Worm (Caenorhabditis elegans) whole organism, late embryonic: ENCODE data around the gene C40A11.7.

Source experiments
- C08G9.2 ChIP-seq: sonication (generic microtip); optimal IDR thresholded peaks from 2 replicates; lab custom pipeline; 2016; ENCODE audit warnings: mild to moderate bottlenecking, missing genetic modification characterization, moderate library complexity, missing compliant biosample characterization
- T23F11.4 ChIP-seq: fragments of 200-800 bp; sonication (Bioruptor generic); optimal IDR thresholded peaks from 2 replicates; lab custom pipeline; 2018; ENCODE audit warnings: mild to moderate bottlenecking, missing genetic modification characterization, missing compliant biosample characterization
- Y22D7AL.16 ChIP-seq: sonication (generic microtip); optimal IDR thresholded peaks from 2 replicates; lab custom pipeline; 2016; ENCODE audit warnings: missing genetic modification characterization, missing compliant biosample characterization
- ama-1 ChIP-seq: fragments of 150-350 bp; optimal IDR thresholded peaks from 2 replicates; lab custom pipeline; 2014
- ceh-19 ChIP-seq: fragments of 200-800 bp; sonication (Bioruptor generic); optimal IDR thresholded peaks from 2 replicates; lab custom pipeline; 2018; ENCODE audit warnings: mild to moderate bottlenecking, missing genetic modification characterization, missing compliant biosample characterization
- ceh-2 ChIP-seq: sonication (generic microtip); optimal IDR thresholded peaks from 2 replicates; lab custom pipeline; 2016; ENCODE audit warnings: missing genotype, missing genetic modification characterization, missing compliant biosample characterization
- ceh-24 ChIP-seq: sonication (generic microtip); optimal IDR thresholded peaks from 2 replicates; lab custom pipeline; 2016; ENCODE audit warnings: mild to moderate bottlenecking, missing genetic modification characterization, missing compliant biosample characterization
- ceh-30 ChIP-seq: fragments of 150-350 bp; optimal IDR thresholded peaks from 2 replicates; lab custom pipeline; 2014; ENCODE audit warnings: missing biosample characterization, missing genetic modification characterization
- ceh-34 ChIP-seq: sonication (generic microtip); optimal IDR thresholded peaks from 2 replicates; lab custom pipeline; 2016; ENCODE audit warnings: mild to moderate bottlenecking, missing genetic modification characterization, missing compliant biosample characterization
- ceh-48 ChIP-seq: sonication (generic microtip); optimal IDR thresholded peaks from 2 replicates; lab custom pipeline; 2016; ENCODE audit warnings: missing genetic modification characterization, inconsistent platforms, missing compliant biosample characterization
- ceh-9 ChIP-seq: sonication (generic microtip); optimal IDR thresholded peaks from 2 replicates; lab custom pipeline; 2016; ENCODE audit warnings: mild to moderate bottlenecking, missing genetic modification characterization, inconsistent platforms, missing compliant biosample characterization
- che-1 ChIP-seq: sonication (generic microtip); optimal IDR thresholded peaks from 2 replicates; lab custom pipeline; 2016; ENCODE audit warnings: mild to moderate bottlenecking, missing genetic modification characterization, missing compliant biosample characterization
- dve-1 ChIP-seq: sonication (generic microtip); optimal IDR thresholded peaks from 2 replicates; lab custom pipeline; 2017; ENCODE audit warnings: antibody characterized with exemption, mild to moderate bottlenecking, missing genetic modification characterization, missing compliant biosample characterization
- elt-2 ChIP-seq: sonication (generic microtip); optimal IDR thresholded peaks from 2 replicates; lab custom pipeline; 2016; ENCODE audit warnings: missing genetic modification reagents, missing genetic modification characterization, missing compliant biosample characterization
- elt-4 ChIP-seq: sonication (generic microtip); optimal IDR thresholded peaks from 2 replicates; lab custom pipeline; 2016; ENCODE audit warnings: missing genetic modification characterization, missing compliant biosample characterization
- eyg-1 ChIP-seq: sonication (generic microtip); optimal IDR thresholded peaks from 2 replicates; lab custom pipeline; 2016; ENCODE audit warnings: missing genotype, missing genetic modification characterization, missing compliant biosample characterization
- fkh-6 ChIP-seq: sonication (generic microtip); optimal IDR thresholded peaks from 2 replicates; lab custom pipeline; 2016; ENCODE audit warnings: missing genetic modification characterization, missing compliant biosample characterization
- gmeb-2 ChIP-seq: sonication (generic microtip); optimal IDR thresholded peaks from 2 replicates; lab custom pipeline; 2016; ENCODE audit warnings: missing genetic modification characterization, inconsistent platforms, missing compliant biosample characterization
- hlh-15 ChIP-seq: sonication (generic microtip); optimal IDR thresholded peaks from 2 replicates; lab custom pipeline; 2016; ENCODE audit warnings: missing genetic modification characterization, missing compliant biosample characterization
- hlh-6 ChIP-seq: sonication (generic microtip); optimal IDR thresholded peaks from 2 replicates; lab custom pipeline; 2016; ENCODE audit warnings: missing genotype, missing genetic modification characterization, missing compliant biosample characterization
- hlh-8 ChIP-seq: sonication (generic microtip); optimal IDR thresholded peaks from 2 replicates; lab custom pipeline; 2016; ENCODE audit warnings: missing genotype, missing genetic modification characterization, missing compliant biosample characterization
- lim-6 ChIP-seq: sonication (generic microtip); optimal IDR thresholded peaks from 2 replicates; lab custom pipeline; 2016; ENCODE audit warnings: missing genetic modification characterization, missing compliant biosample characterization
- lin-11 ChIP-seq: fragments of 200-800 bp; sonication (Bioruptor generic); optimal IDR thresholded peaks from 2 replicates; lab custom pipeline; 2018; ENCODE audit warnings: mild to moderate bottlenecking, missing genetic modification characterization, missing compliant biosample characterization
- madf-2 ChIP-seq: sonication (generic microtip); optimal IDR thresholded peaks from 2 replicates; lab custom pipeline; 2017; ENCODE audit warnings: missing genetic modification characterization, missing compliant biosample characterization
- nfya-1 ChIP-seq: sonication (generic microtip); optimal IDR thresholded peaks from 2 replicates; lab custom pipeline; 2017; ENCODE audit warnings: missing genetic modification characterization, mild to moderate bottlenecking, missing compliant biosample characterization, antibody characterized with exemption, moderate library complexity
- pag-3 ChIP-seq: sonication (generic microtip); optimal IDR thresholded peaks from 2 replicates; lab custom pipeline; 2016; ENCODE audit warnings: missing compliant biosample characterization, missing genetic modification characterization, borderline replicate concordance
- pat-9 ChIP-seq: fragments of 200-800 bp; sonication (Bioruptor generic); optimal IDR thresholded peaks from 2 replicates; lab custom pipeline; 2018; ENCODE audit warnings: mild to moderate bottlenecking, missing genetic modification characterization, moderate library complexity, missing compliant biosample characterization
- pax-1 ChIP-seq: fragments of 150-350 bp; optimal IDR thresholded peaks from 2 replicates; lab custom pipeline; 2014; ENCODE audit warnings: missing biosample characterization, missing genetic modification characterization
- pqm-1 ChIP-seq: sonication (generic microtip); optimal IDR thresholded peaks from 2 replicates; lab custom pipeline; 2016; ENCODE audit warnings: missing genetic modification characterization, missing compliant biosample characterization
- pros-1 ChIP-seq: fragments of 150-350 bp; optimal IDR thresholded peaks from 2 replicates; lab custom pipeline; 2014; ENCODE audit warnings: missing biosample characterization, missing genetic modification reagents, missing genetic modification characterization
- ref-2 ChIP-seq: sonication (generic microtip); optimal IDR thresholded peaks from 2 replicates; lab custom pipeline; 2016; ENCODE audit warnings: missing genetic modification characterization, missing compliant biosample characterization
- sox-2 ChIP-seq: fragments of 200-800 bp; sonication (Bioruptor generic); IDR thresholded peaks from 2 replicates; pipeline ENCODE4 v1.3.6; 2022; ENCODE audit warnings: missing genetic modification reagents, missing genetic modification characterization, missing compliant biosample characterization
- syd-9 ChIP-seq: sonication (generic microtip); optimal IDR thresholded peaks from 2 replicates; lab custom pipeline; 2016; ENCODE audit warnings: mild to moderate bottlenecking, missing genetic modification characterization, moderate library complexity, missing compliant biosample characterization
- tbx-2 ChIP-seq: sonication (generic microtip); optimal IDR thresholded peaks from 2 replicates; lab custom pipeline; 2016; ENCODE audit warnings: missing genetic modification characterization, missing compliant biosample characterization
- ttx-3 ChIP-seq: sonication (generic microtip); optimal IDR thresholded peaks from 2 replicates; lab custom pipeline; 2016; ENCODE audit warnings: missing genetic modification reagents, missing genetic modification characterization, missing compliant biosample characterization
- unc-3 ChIP-seq, 2 experiments: fragments of 200-800 bp in 1 of 2; sonication (Bioruptor generic) in 1 of 2; sonication (generic microtip) in 1 of 2; conservative IDR thresholded peaks in 1 of 2; optimal IDR thresholded peaks in 1 of 2; 2 replicates each; pipeline versions ENCODE4 v1.3.6 to Lab custom; 2016 to 2022; ENCODE audit warnings: missing compliant biosample characterization in 2 of 2, missing genetic modification characterization in 2 of 2, missing genetic modification reagents in 1 of 2
- unc-55 ChIP-seq: sonication (generic microtip); optimal IDR thresholded peaks from 2 replicates; lab custom pipeline; 2017; ENCODE audit warnings: missing biosample characterization, missing genetic modification reagents, missing genetic modification characterization
- unc-86 ChIP-seq: sonication (generic microtip); optimal IDR thresholded peaks from 2 replicates; lab custom pipeline; 2016; ENCODE audit warnings: missing genetic modification characterization, missing compliant biosample characterization
- zip-5 ChIP-seq: sonication (generic microtip); optimal IDR thresholded peaks from 2 replicates; lab custom pipeline; 2016; ENCODE audit warnings: missing genetic modification characterization, missing compliant biosample characterization
- ztf-16 ChIP-seq: sonication (generic microtip); optimal IDR thresholded peaks from 2 replicates; lab custom pipeline; 2017; ENCODE audit warnings: missing genetic modification characterization, missing compliant biosample characterization

C40A11.7 gene

ce11 chrII:2186730-2187129, 36.3 kb upstream of the C40A11.7 start:
- TF ChIP-seq hlh-6 = no peak
- no peak for TF ChIP-seq che-1 (tag; lab: Kevin White, UChicago)
- TF ChIP-seq fkh-6 (tag; lab: Kevin White, UChicago) = no peak
- TF ChIP-seq pax-1 = no peak
- TF ChIP-seq nfya-1 (tag; lab: Kevin White, UChicago) = no peak
- TF ChIP-seq hlh-8 (tag; lab: Kevin White, UChicago) = no peak
- TF ChIP-seq lin-11 (tag; lab: Kevin White, UChicago) = no peak
- TF ChIP-seq tbx-2 (tag; lab: Kevin White, UChicago) = no peak
- no peak for TF ChIP-seq unc-55 (GFP tag; lab: Kevin White, UChicago)
- no peak for TF ChIP-seq ceh-19 (GFP tag; lab: Kevin White, UChicago)
- TF ChIP-seq ceh-2 (tag; lab: Kevin White, UChicago) = no peak
- no peak for TF ChIP-seq eyg-1

- TF ChIP-seq fkh-6 (tag; lab: Kevin White, UChicago) (no peak), madf-2 (no peak), lim-6 (no peak), nfya-1 (tag; lab: Kevin White, UChicago) (no peak), elt-4 (tag; lab: Kevin White, UChicago) (no peak), che-1 (tag; lab: Kevin White, UChicago) (no peak), pat-9 (tag; lab: Kevin White, UChicago) (no peak), ztf-16 (tag; lab: Kevin White, UChicago) (no peak), ceh-24 (tag; lab: Kevin White, UChicago) (no peak), zip-5 (tag; lab: Kevin White, UChicago) (no peak), C08G9.2 (tag; lab: Kevin White, UChicago) (no peak), dve-1 (tag; lab: Kevin White, UChicago) (no peak), ttx-3 (tag; lab: Kevin White, UChicago) (no peak), syd-9 (no peak), ceh-9 (tag; lab: Kevin White, UChicago) (no peak), hlh-15 (no peak), pag-3 (tag; lab: Kevin White, UChicago) (no peak), pros-1 (tag; lab: Kevin White, UChicago) (no peak), gmeb-2 (tag; lab: Kevin White, UChicago) (no peak), Y22D7AL.16 (tag; lab: Kevin White, UChicago) (no peak)
These were observed 35.9 kb upstream of the C40A11.7 start, which contains the start of gene gba-2 for ce11 chrII:2186329-2186728. Gene gba-2, minus strand, starts transcription at chrII:2186434.

ce11 chrII:2177735-2178134, 27.4 kb upstream of the C40A11.7 start:
- TF ChIP-seq unc-3 (GFP tag; conservative IDR thresholded peaks at IDR 0.05; lab: Robert Waterston, UW) (no peak), unc-3 (tag; optimal IDR thresholded peaks at IDR 0.05; lab: Kevin White, UChicago) (no peak), ceh-48 (tag; lab: Kevin White, UChicago) (no peak), Y22D7AL.16 (tag; lab: Kevin White, UChicago) (no peak), ceh-34 (tag; lab: Kevin White, UChicago) (no peak), T23F11.4 (GFP tag; lab: Kevin White, UChicago) (no peak), pqm-1 (tag; lab: Kevin White, UChicago) (no peak), ceh-30 (tag; lab: Kevin White, UChicago) (no peak), ref-2 (tag; lab: Kevin White, UChicago) (no peak), unc-86 (tag; lab: Kevin White, UChicago) (no peak), hlh-15 (no peak), dve-1 (tag; lab: Kevin White, UChicago) (no peak), ceh-2 (tag; lab: Kevin White, UChicago) (no peak), sox-2 (no peak), elt-2 (tag; lab: Kevin White, UChicago) (no peak), elt-4 (tag; lab: Kevin White, UChicago) (no peak), ama-1 (lab: Kevin White, UChicago) (no peak), pag-3 (tag; lab: Kevin White, UChicago) (no peak)
